Worm (Caenorhabditis elegans) whole organism, L4 larva: ENCODE results near the gene aex-3.

ENCODE experiments used
- F26F4.8 ChIP-seq: fragments of 200-800 bp; sonication (Bioruptor generic); conservative IDR thresholded peaks from 2 replicates; pipeline ENCODE4 v1.3.6; 2022; ENCODE audit warnings: missing genetic modification characterization, missing compliant biosample characterization
- F44E2.7 ChIP-seq: fragments of 200-800 bp; sonication (Bioruptor generic); IDR thresholded peaks from 2 replicates; pipeline ENCODE4 v2.1.2; 2022; ENCODE audit warnings: missing genetic modification characterization, missing compliant biosample characterization
- F49E8.2 ChIP-seq: sonication (generic microtip); optimal IDR thresholded peaks from 2 replicates; lab custom pipeline; 2016; ENCODE audit warnings: missing compliant biosample characterization, mild to moderate bottlenecking, missing genetic modification characterization, borderline replicate concordance
- T20F7.1 ChIP-seq: fragments of 200-800 bp; sonication (Bioruptor generic); optimal IDR thresholded peaks from 2 replicates; lab custom pipeline; 2018; ENCODE audit warnings: mild to moderate bottlenecking, missing genetic modification characterization, missing compliant biosample characterization
- T26A8.4 ChIP-seq: fragments of 200-800 bp; sonication (Bioruptor generic); IDR thresholded peaks from 2 replicates; pipeline ENCODE4 v1.3.6; 2022; ENCODE audit warnings: missing genetic modification characterization, missing compliant biosample characterization
- ZK337.2 ChIP-seq: fragments of 200-800 bp; sonication (Bioruptor generic); IDR thresholded peaks from 2 replicates; pipeline ENCODE4 v1.3.6; 2022; ENCODE audit warnings: missing genetic modification reagents, missing genetic modification characterization, missing compliant biosample characterization
- aha-1 ChIP-seq: fragments of 150-350 bp; peaks from one replicate; lab custom pipeline; 2014; ENCODE audit warnings: missing biosample characterization, missing genetic modification characterization
- ceh-32 ChIP-seq: sonication (generic microtip); optimal IDR thresholded peaks from 2 replicates; lab custom pipeline; 2016; ENCODE audit warnings: mild to moderate bottlenecking, missing genetic modification characterization, missing compliant biosample characterization; ENCODE audit not compliant: poor library complexity
- ceh-44 ChIP-seq: fragments of 200-800 bp; sonication (Bioruptor generic); IDR thresholded peaks from 2 replicates; pipeline ENCODE4 v1.3.6; 2022; ENCODE audit warnings: missing genetic modification reagents, missing genetic modification characterization, missing compliant biosample characterization
- ceh-62 ChIP-seq: sonication (generic microtip); optimal IDR thresholded peaks from 2 replicates; lab custom pipeline; 2017; ENCODE audit warnings: missing biosample characterization, missing genetic modification characterization
- ceh-82 ChIP-seq: sonication (generic microtip); optimal IDR thresholded peaks from 2 replicates; lab custom pipeline; 2017; ENCODE audit warnings: missing biosample characterization, missing genetic modification characterization
- daf-19 ChIP-seq: fragments of 200-800 bp; sonication (Bioruptor generic); conservative IDR thresholded peaks from 2 replicates; pipeline ENCODE4 v1.3.6; 2022; ENCODE audit warnings: missing genetic modification characterization, missing compliant biosample characterization
- dmd-8 ChIP-seq: fragments of 200-800 bp; sonication (Bioruptor generic); IDR thresholded peaks from 2 replicates; pipeline ENCODE4 v1.3.6; 2022; ENCODE audit warnings: missing genetic modification characterization, missing compliant biosample characterization
- dmd-9 ChIP-seq: fragments of 200-800 bp; sonication (Bioruptor generic); IDR thresholded peaks from 2 replicates; pipeline ENCODE4 v1.3.6; 2022; ENCODE audit warnings: missing genetic modification reagents, missing genetic modification characterization, missing compliant biosample characterization
- dve-1 ChIP-seq: sonication (generic microtip); optimal IDR thresholded peaks from 2 replicates; lab custom pipeline; 2017; ENCODE audit warnings: antibody characterized with exemption, mild to moderate bottlenecking, missing genetic modification characterization, missing compliant biosample characterization; ENCODE audit not compliant: insufficient read depth
- egl-27 ChIP-seq: sonication (generic microtip); optimal IDR thresholded peaks from 3 replicates; lab custom pipeline; 2017; ENCODE audit warnings: missing biosample characterization, missing genetic modification reagents, missing genetic modification characterization
- egl-43 ChIP-seq: fragments of 200-800 bp; sonication (Bioruptor generic); IDR thresholded peaks from 2 replicates; pipeline ENCODE4 v1.3.6; 2022; ENCODE audit warnings: missing genetic modification reagents, missing genetic modification characterization, missing compliant biosample characterization
- fkh-10 ChIP-seq: fragments of 150-350 bp; optimal IDR thresholded peaks from 2 replicates; lab custom pipeline; 2014; ENCODE audit warnings: missing biosample characterization, missing genetic modification reagents, missing genetic modification characterization
- hlh-30 ChIP-seq: sonication (generic microtip); optimal IDR thresholded peaks from 2 replicates; lab custom pipeline; 2017; ENCODE audit warnings: antibody characterized with exemption, mild to moderate bottlenecking, missing genetic modification characterization, missing compliant biosample characterization; ENCODE audit not compliant: insufficient read depth
- lin-15B ChIP-seq: fragments of 150-350 bp; sonication (generic microtip); optimal IDR thresholded peaks from 3 replicates; lab custom pipeline; 2014; ENCODE audit warnings: missing biosample characterization, missing genetic modification characterization
- lir-3 ChIP-seq: sonication (generic microtip); optimal IDR thresholded peaks from 2 replicates; lab custom pipeline; 2016; ENCODE audit warnings: mild to moderate bottlenecking, missing genetic modification characterization, missing compliant biosample characterization
- mdl-1 ChIP-seq, 2 experiments: fragments of 150-350 bp in 1 of 2; sonication (generic microtip) in 1 of 2; optimal IDR thresholded peaks; 2 replicates each; lab custom pipeline; 2014 to 2017; ENCODE audit warnings: missing biosample characterization in 2 of 2, missing genetic modification characterization in 2 of 2
- mdt-29 ChIP-seq: fragments of 200-800 bp; sonication (Bioruptor generic); IDR thresholded peaks from 2 replicates; pipeline ENCODE4 v1.3.6; 2022; ENCODE audit warnings: missing genetic modification reagents, missing genetic modification characterization, missing compliant biosample characterization
- mep-1 ChIP-seq: fragments of 150-350 bp; sonication (generic microtip); optimal IDR thresholded peaks from 3 replicates; lab custom pipeline; 2014; ENCODE audit warnings: missing biosample characterization, missing genetic modification characterization
- mes-2 ChIP-seq: sonication (generic microtip); optimal IDR thresholded peaks from 2 replicates; lab custom pipeline; 2016; ENCODE audit warnings: missing genotype, mild to moderate bottlenecking, missing genetic modification characterization, missing compliant biosample characterization; ENCODE audit not compliant: poor library complexity, severe bottlenecking
- mxl-2 ChIP-seq: fragments of 200-800 bp; sonication (Bioruptor generic); conservative IDR thresholded peaks from 2 replicates; pipeline ENCODE4 v1.3.6; 2022; ENCODE audit warnings: missing genetic modification reagents, missing genetic modification characterization, missing compliant biosample characterization
- mxl-3 ChIP-seq: fragments of 200-800 bp; sonication (Bioruptor generic); optimal IDR thresholded peaks from 2 replicates; lab custom pipeline; 2018; ENCODE audit warnings: mild to moderate bottlenecking, missing genetic modification characterization, missing compliant biosample characterization
- nhr-10 ChIP-seq: fragments of 150-350 bp; optimal IDR thresholded peaks from 2 replicates; lab custom pipeline; 2014; ENCODE audit warnings: missing biosample characterization, missing genetic modification characterization
- nhr-25 ChIP-seq: sonication (generic microtip); optimal IDR thresholded peaks from 2 replicates; lab custom pipeline; 2017; ENCODE audit warnings: missing genetic modification characterization, mild to moderate bottlenecking, missing compliant biosample characterization, antibody characterized with exemption, moderate library complexity, borderline replicate concordance; ENCODE audit not compliant: insufficient read depth
- nhr-28 ChIP-seq: fragments of 150-350 bp; optimal IDR thresholded peaks from 2 replicates; lab custom pipeline; 2014; ENCODE audit warnings: missing biosample characterization, missing genetic modification characterization
- nhr-41 ChIP-seq: fragments of 200-800 bp; sonication (Bioruptor generic); IDR thresholded peaks from 2 replicates; pipeline ENCODE4 v1.3.6; 2022; ENCODE audit warnings: missing genetic modification reagents, missing genetic modification characterization, missing compliant biosample characterization
- nhr-42 ChIP-seq: fragments of 200-800 bp; sonication (Bioruptor generic); IDR thresholded peaks from 2 replicates; pipeline ENCODE4 v1.3.6; 2022; ENCODE audit warnings: missing genetic modification characterization, missing compliant biosample characterization
- nhr-6 ChIP-seq: fragments of 150-350 bp; optimal IDR thresholded peaks from 2 replicates; lab custom pipeline; 2014; ENCODE audit warnings: missing biosample characterization, missing genetic modification characterization
- pha-4 ChIP-seq, 2 experiments: fragments of 150-350 bp in 1 of 2; fragments of 200-800 bp in 1 of 2; sonication (Bioruptor generic) in 1 of 2; IDR thresholded peaks in 1 of 2; optimal IDR thresholded peaks in 1 of 2; 2 replicates each; pipeline versions ENCODE4 v1.3.6 to Lab custom; 2014 to 2022; ENCODE audit warnings: missing genetic modification characterization in 2 of 2, missing genetic modification reagents in 2 of 2, missing biosample characterization in 1 of 2, missing compliant biosample characterization in 1 of 2
- pqm-1 ChIP-seq: sonication (generic microtip); optimal IDR thresholded peaks from 2 replicates; lab custom pipeline; 2017; ENCODE audit warnings: missing biosample characterization, missing genetic modification characterization
- rbr-2 ChIP-seq: sonication (generic microtip); optimal IDR thresholded peaks from 2 replicates; lab custom pipeline; 2016; ENCODE audit warnings: missing genotype, missing genetic modification characterization, missing compliant biosample characterization
- skn-1 ChIP-seq: fragments of 150-350 bp; optimal IDR thresholded peaks from 2 replicates; lab custom pipeline; 2014; ENCODE audit warnings: missing biosample characterization, missing genetic modification characterization
- spr-1 ChIP-seq: sonication (generic microtip); optimal IDR thresholded peaks from 2 replicates; lab custom pipeline; 2016; ENCODE audit warnings: mild to moderate bottlenecking, missing genetic modification characterization, missing compliant biosample characterization
- unc-62 ChIP-seq, 3 experiments: fragments of 150-350 bp in 1 of 3; sonication (generic microtip); optimal IDR thresholded peaks in 2 of 3; peaks in 1 of 3; 1 replicate in 1 of 3; 2 replicates in 2 of 3; lab custom pipeline; 2014 to 2017; ENCODE audit warnings: missing biosample characterization in 3 of 3, missing genetic modification characterization in 3 of 3, missing genetic modification reagents in 3 of 3, missing genotype in 1 of 3
- vab-7 ChIP-seq: fragments of 200-800 bp; sonication (Bioruptor generic); IDR thresholded peaks from 2 replicates; pipeline ENCODE4 v1.3.6; 2022; ENCODE audit warnings: missing genetic modification reagents, missing genetic modification characterization, missing compliant biosample characterization
- ztf-7 ChIP-seq: fragments of 150-350 bp; optimal IDR thresholded peaks from 2 replicates; lab custom pipeline; 2014; ENCODE audit warnings: missing biosample characterization, missing genetic modification characterization

Gene aex-3

DNA sequence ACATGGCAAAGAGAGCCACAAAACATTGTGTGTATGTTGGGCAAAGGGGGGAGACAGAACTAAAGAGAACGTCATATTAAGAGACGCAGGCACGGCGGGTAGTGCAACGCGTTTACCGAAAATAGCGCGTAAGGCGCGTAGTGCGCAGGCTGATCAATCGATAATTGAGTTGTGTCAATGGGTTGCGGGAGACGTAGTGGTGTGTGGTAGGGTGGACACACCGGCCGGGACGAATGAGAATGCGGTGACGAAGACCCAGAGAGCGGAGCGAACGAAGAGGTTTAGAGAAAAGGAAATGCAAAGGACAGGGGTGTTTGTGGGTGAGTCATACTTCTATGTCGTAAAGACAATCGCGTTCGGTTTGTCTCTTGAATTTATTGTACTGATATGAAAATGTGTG lies 31.8 kb downstream of the aex-3 start (continued):
- TF ChIP-seq lir-3 (tag; lab: Kevin White, UChicago) = peak; percentile 18
- TF ChIP-seq nhr-10 (tag; lab: Kevin White, UChicago) = no peak
- peak; percentile 22 for TF ChIP-seq pqm-1 (tag; lab: Kevin White, UChicago)
- TF ChIP-seq T26A8.4 = peak; percentile 82
- TF ChIP-seq lin-15B = no peak
- no peak for TF ChIP-seq F49E8.2 (tag; lab: Kevin White, UChicago)
- TF ChIP-seq aha-1 (tag; lab: Kevin White, UChicago) = peak; percentile 90
- no peak for TF ChIP-seq fkh-10
- TF ChIP-seq ztf-7 (tag; lab: Kevin White, UChicago) = no peak
- TF ChIP-seq nhr-6 (tag; lab: Kevin White, UChicago) = peak; percentile 91
- TF ChIP-seq mxl-3 (GFP tag; lab: Kevin White, UChicago) = peak; percentile 78
- no peak for TF ChIP-seq ceh-82 (tag; lab: Kevin White, UChicago)
- peak; percentile 75 for TF ChIP-seq mep-1 (tag; lab: Kevin White, UChicago)
- no peak for TF ChIP-seq daf-19 (GFP tag; lab: Robert Waterston, UW)
- TF ChIP-seq vab-7 (GFP tag; lab: Robert Waterston, UW) = no peak
- TF ChIP-seq pha-4 (GFP tag; IDR thresholded peaks at IDR 0.05; lab: Robert Waterston, UW) = 0 out of 2 replicates have a peak, but pooled peaks have one; percentile 21
- no peak for TF ChIP-seq pha-4 (tag; optimal IDR thresholded peaks at IDR 0.05; lab: Kevin White, UChicago)
- peak; percentile 53 for TF ChIP-seq spr-1 (tag; lab: Kevin White, UChicago)
- TF ChIP-seq ceh-32 = peak; percentile 5
- no peak for TF ChIP-seq skn-1
- peak; percentile 79 for TF ChIP-seq nhr-28
- peak; percentile 79 for TF ChIP-seq dve-1 (tag; lab: Kevin White, UChicago)
- no peak for TF ChIP-seq ceh-62 (tag; lab: Kevin White, UChicago)
- 0 out of 2 replicates have a peak, but pooled peaks have one; percentile 32 for TF ChIP-seq ceh-44 (GFP tag; lab: Robert Waterston, UW)
- no peak for TF ChIP-seq egl-27 (tag; lab: Kevin White, UChicago)
- TF ChIP-seq T20F7.1 (GFP tag; lab: Kevin White, UChicago) = no peak
- peak; percentile 73 for TF ChIP-seq rbr-2
- TF ChIP-seq dmd-8 (GFP tag; lab: Robert Waterston, UW) = no peak
- peak; percentile 7 for TF ChIP-seq nhr-25 (tag; lab: Kevin White, UChicago)

DNA sequence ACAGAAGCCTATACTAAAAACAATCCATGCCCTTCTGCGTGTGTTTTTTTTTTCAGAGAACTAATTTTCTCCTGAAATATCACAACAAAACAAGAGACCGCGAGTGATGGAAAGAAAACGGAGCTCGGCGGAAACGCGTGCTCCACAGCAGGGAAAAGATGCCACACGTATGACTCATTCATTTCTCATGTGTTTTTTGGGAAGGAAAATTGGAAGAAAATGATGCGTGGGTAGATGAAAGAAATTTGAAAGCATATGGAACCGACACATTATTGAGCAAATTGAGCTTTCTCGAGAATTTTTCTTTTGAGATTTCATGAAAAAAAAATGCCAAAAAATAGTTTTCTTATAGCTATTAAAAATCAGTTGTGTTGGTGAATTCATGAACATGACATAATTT lies 33.2 kb downstream of the aex-3 start:
- TF ChIP-seq dmd-9 (GFP tag; lab: Robert Waterston, UW) = no peak
- no peak for TF ChIP-seq nhr-42
- no peak for TF ChIP-seq nhr-10 (tag; lab: Kevin White, UChicago)
- peak; percentile 14 for TF ChIP-seq mes-2 (tag; lab: Kevin White, UChicago)
- TF ChIP-seq F44E2.7 (GFP tag; lab: Robert Waterston, UW) = no peak
- TF ChIP-seq T20F7.1 (GFP tag; lab: Kevin White, UChicago) = no peak
- TF ChIP-seq hlh-30 (tag; lab: Kevin White, UChicago) = peak; percentile 75
- TF ChIP-seq mxl-2 (GFP tag; lab: Robert Waterston, UW) = no peak
- no peak for TF ChIP-seq rbr-2
- TF ChIP-seq F26F4.8 (GFP tag; lab: Robert Waterston, UW) = no peak
- TF ChIP-seq nhr-28 = no peak
- peak in 1 of 2 experiments; percentile 53 for TF ChIP-seq unc-62 (GFP tag; optimal IDR thresholded peaks at IDR 0.05 in 1 of 2; lab: Kevin White, UChicago)
- TF ChIP-seq unc-62 (tag; optimal IDR thresholded peaks at IDR 0.05; lab: Kevin White, UChicago) = no peak
- no peak for TF ChIP-seq ZK337.2 (GFP tag; lab: Robert Waterston, UW)
- TF ChIP-seq mdt-29 (GFP tag; lab: Robert Waterston, UW) = no peak
- no peak for TF ChIP-seq nhr-41 (GFP tag; lab: Robert Waterston, UW)
- TF ChIP-seq mdl-1 (tag; optimal IDR thresholded peaks at IDR 0.05; lab: Kevin White, UChicago) = peak in 1 of 2 experiments; percentile 10
- TF ChIP-seq egl-43 (GFP tag; lab: Robert Waterston, UW) = no peak
